Fruit fly (Drosophila melanogaster): Measurements from ENCODE around the gene CG10477.

The CG10477 gene

dm6 chr3L:5988675-5989074 lies 45.7 kb downstream of the CG10477 start:
- TF ChIP-seq CG7045 (GFP tag; optimal IDR thresholded peaks at IDR 0.05) (no peak), CG12768 (GFP tag; optimal IDR thresholded peaks at IDR 0.05) (no peak), cnc (optimal IDR thresholded peaks at IDR 0.05) (no peak), ovo (GFP tag; optimal IDR thresholded peaks at IDR 0.05) (no peak), Clk (GFP tag; optimal IDR thresholded peaks at IDR 0.05) (no peak)

DNA sequence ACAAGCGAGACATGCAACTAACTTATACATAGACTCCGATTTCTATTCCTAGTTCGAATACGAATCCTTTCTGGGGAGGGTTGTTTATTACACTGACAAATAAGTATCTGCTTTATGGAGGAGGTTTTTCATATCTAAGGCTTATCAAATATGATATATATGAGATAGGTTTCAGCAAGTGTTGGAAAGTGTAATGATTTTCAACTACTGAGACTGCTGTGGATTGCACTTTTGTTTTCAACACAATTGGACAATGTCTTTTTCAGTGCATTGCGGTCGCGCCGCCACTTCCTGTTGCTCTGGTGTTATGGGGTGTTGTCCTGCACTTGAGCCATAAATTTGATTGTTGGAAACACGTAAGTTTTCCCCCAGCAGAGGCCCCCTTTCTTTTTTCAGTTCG lies 46.8 kb downstream of the CG10477 start:
- no peak for TF ChIP-seq tj (GFP tag; optimal IDR thresholded peaks at IDR 0.05)
- TF ChIP-seq pad (GFP tag; optimal IDR thresholded peaks at IDR 0.05): no peak
- no peak for TF ChIP-seq CG11617 (GFP tag; optimal IDR thresholded peaks at IDR 0.05)
- no peak for TF ChIP-seq ovo (GFP tag; optimal IDR thresholded peaks at IDR 0.05)
- TF ChIP-seq kay (GFP tag; ENCODE audit: borderline replicate concordance): no peak
- TF ChIP-seq CG7045 (GFP tag; optimal IDR thresholded peaks at IDR 0.05): no peak
- no peak for TF ChIP-seq CG12768 (GFP tag; optimal IDR thresholded peaks at IDR 0.05)
- no peak for TF ChIP-seq Clk (GFP tag; optimal IDR thresholded peaks at IDR 0.05)
- no peak for TF ChIP-seq CG33017 (tag; optimal IDR thresholded peaks at IDR 0.05)
- no peak for TF ChIP-seq CG7101 (tag; optimal IDR thresholded peaks at IDR 0.05)
- no peak for TF ChIP-seq cnc (optimal IDR thresholded peaks at IDR 0.05)
- no peak for TF ChIP-seq Hr96 (GFP tag; optimal IDR thresholded peaks at IDR 0.05)
- no peak for TF ChIP-seq CG5204 (GFP tag; optimal IDR thresholded peaks at IDR 0.05)
- no peak for TF ChIP-seq bab1 (GFP tag; optimal IDR thresholded peaks at IDR 0.05)
- no peak for TF ChIP-seq CG14711 (tag; optimal IDR thresholded peaks at IDR 0.05)

dm6 chr3L:5983593-5984225 lies 50.7 kb downstream of the CG10477 start:
- TF ChIP-seq CG7045 (GFP tag; optimal IDR thresholded peaks at IDR 0.05): no peak
- TF ChIP-seq CG7101 (tag; optimal IDR thresholded peaks at IDR 0.05): no peak
- TF ChIP-seq Crg-1 (GFP tag; optimal IDR thresholded peaks at IDR 0.05): no peak
- no peak for TF ChIP-seq kay (GFP tag; ENCODE audit: borderline replicate concordance)
- TF ChIP-seq CG1620 (GFP tag; optimal IDR thresholded peaks at IDR 0.05): no peak
- no peak for TF ChIP-seq pad (GFP tag; optimal IDR thresholded peaks at IDR 0.05)
- TF ChIP-seq CG11617 (GFP tag; optimal IDR thresholded peaks at IDR 0.05): no peak
- no peak for TF ChIP-seq tj (GFP tag; optimal IDR thresholded peaks at IDR 0.05)
- no peak for TF ChIP-seq CG5204 (GFP tag; optimal IDR thresholded peaks at IDR 0.05)
- no peak for TF ChIP-seq bab1 (GFP tag; optimal IDR thresholded peaks at IDR 0.05)
